Worm (Caenorhabditis elegans): ENCODE measurements around the gene T02G5.3.

Gene T02G5.3

DNA sequence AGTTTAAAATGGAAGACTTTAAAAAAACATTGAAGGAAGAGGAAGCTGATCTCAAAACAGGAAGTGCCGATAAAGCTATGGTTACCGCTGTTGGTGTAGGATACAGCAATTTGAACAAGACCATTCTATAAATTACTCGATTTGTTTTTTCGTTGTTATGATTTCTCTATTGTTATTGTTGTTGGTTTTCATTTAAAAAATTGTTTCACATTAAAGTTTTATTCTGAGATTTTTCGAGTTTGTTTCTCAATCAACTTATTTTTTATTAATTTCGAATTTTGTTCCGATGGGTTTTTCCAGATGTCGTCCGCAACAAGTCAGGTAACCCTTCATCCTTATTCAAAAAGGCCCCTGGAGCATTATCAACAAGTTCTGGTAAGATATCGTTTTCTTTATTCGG lies 41.4 kb upstream of the T02G5.3 start, which contains the start of gene ZK1127.12:
TSS of gene ZK1127.12 (plus strand) at position 301 of the 400 bp plus-strand sequence.
- TF ChIP-seq tbx-8 (GFP tag; optimal IDR thresholded peaks at IDR 0.05) (no peak), lsy-2 (tag; optimal IDR thresholded peaks at IDR 0.05) (no peak), nhr-28 (tag; optimal IDR thresholded peaks at IDR 0.05) (no peak), ztf-11 (tag; optimal IDR thresholded peaks at IDR 0.05) (no peak), unc-39 (tag; optimal IDR thresholded peaks at IDR 0.05) (no peak), cnd-1 (tag; optimal IDR thresholded peaks at IDR 0.05) (no peak), ceh-39 (tag; optimal IDR thresholded peaks at IDR 0.05) (no peak), sem-2 (GFP tag; optimal IDR thresholded peaks at IDR 0.05) (no peak)

- TF ChIP-seq ces-1 (GFP tag; optimal IDR thresholded peaks at IDR 0.05) (no peak), pha-4 (tag; optimal IDR thresholded peaks at IDR 0.05) (no peak), nhr-28 (tag; optimal IDR thresholded peaks at IDR 0.05) (no peak)
Observed at ce11 chrII:7053001-7053400, 40.2 kb upstream of the T02G5.3 start, which contains the start of gene ZK1127.13. TSS of gene ZK1127.13 (plus strand) at chrII:7053301.

ce11 chrII:7053649-7054048 lies 39.5 kb upstream of the T02G5.3 start, which contains the start of gene ZK1127.4:
TSS of gene ZK1127.4 (plus strand) at chrII:7053949.
- TF ChIP-seq pha-4 (tag; optimal IDR thresholded peaks at IDR 0.05) (no peak), blmp-1 (tag; optimal IDR thresholded peaks at IDR 0.05) (no peak), elt-1 (tag; optimal IDR thresholded peaks at IDR 0.05; ENCODE audit: borderline replicate concordance, insufficient read depth) (no peak), ceh-83 (GFP tag; optimal IDR thresholded peaks at IDR 0.05) (no peak), bed-3 (GFP tag; optimal IDR thresholded peaks at IDR 0.05) (no peak), ceh-43 (GFP tag; optimal IDR thresholded peaks at IDR 0.05) (no peak), lin-32 (GFP tag; optimal IDR thresholded peaks at IDR 0.05) (no peak), ham-2 (GFP tag; optimal IDR thresholded peaks at IDR 0.05) (no peak), elt-3 (tag; optimal IDR thresholded peaks at IDR 0.05) (no peak), sem-2 (GFP tag; optimal IDR thresholded peaks at IDR 0.05) (no peak)

DNA sequence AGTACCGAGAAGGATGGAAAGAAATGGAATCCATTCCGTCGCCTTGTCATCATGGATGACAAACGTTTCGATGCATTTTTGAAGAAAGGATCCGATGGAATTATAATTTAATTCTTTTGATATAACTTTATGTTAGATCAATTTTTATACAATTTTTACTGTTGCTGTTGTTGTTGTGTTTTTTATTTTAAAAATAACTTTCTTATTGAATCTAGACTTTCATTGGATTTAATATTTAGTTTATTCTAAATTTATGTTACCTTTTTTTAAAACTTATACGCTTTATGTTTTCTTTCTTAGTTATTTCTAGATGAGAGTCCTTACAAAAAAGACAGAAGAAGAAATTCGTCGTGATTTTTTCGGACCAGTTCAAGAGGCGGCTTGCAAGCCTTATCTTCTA lies 38.2 kb upstream of the T02G5.3 start, which contains the start of gene ZK1127.3:
TSS of gene ZK1127.3 (plus strand) at position 301 of the 400 bp plus-strand sequence.
- no peak for TF ChIP-seq bed-3 (GFP tag; optimal IDR thresholded peaks at IDR 0.05)
- no peak for TF ChIP-seq ces-1 (GFP tag; optimal IDR thresholded peaks at IDR 0.05)
- no peak for TF ChIP-seq sptf-1 (tag; optimal IDR thresholded peaks at IDR 0.05)
- no peak for TF ChIP-seq lin-13 (tag; optimal IDR thresholded peaks at IDR 0.05)
- no peak for TF ChIP-seq nhr-2 (tag; optimal IDR thresholded peaks at IDR 0.05)
- TF ChIP-seq nhr-12 (tag; optimal IDR thresholded peaks at IDR 0.05): no peak
- TF ChIP-seq lsy-2 (tag; optimal IDR thresholded peaks at IDR 0.05): no peak
- no peak for TF ChIP-seq mep-1 (tag; optimal IDR thresholded peaks at IDR 0.05)
- no peak for TF ChIP-seq zip-8 (tag; optimal IDR thresholded peaks at IDR 0.05)
- TF ChIP-seq ceh-83 (GFP tag; optimal IDR thresholded peaks at IDR 0.05): no peak
- no peak for TF ChIP-seq nhr-76 (tag; optimal IDR thresholded peaks at IDR 0.05)

DNA sequence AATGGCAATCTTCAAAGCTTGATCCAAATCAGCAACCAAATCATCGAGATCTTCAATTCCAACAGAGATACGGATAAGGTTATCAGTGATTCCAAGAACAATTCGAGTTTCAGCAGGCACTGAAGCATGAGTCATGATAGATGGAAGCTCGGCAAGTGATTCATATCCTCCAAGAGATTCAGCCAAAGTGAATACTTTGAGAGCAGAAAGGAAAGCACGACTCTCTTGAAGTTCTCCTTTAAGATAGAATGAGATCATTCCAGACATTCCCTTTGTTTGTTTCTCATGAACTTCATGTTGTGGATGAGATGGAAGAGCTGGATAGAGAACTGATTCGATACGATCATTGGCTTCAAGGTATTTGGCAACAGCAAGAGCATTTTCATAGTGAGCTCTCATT lies 36.9 kb upstream of the T02G5.3 start:
- TF ChIP-seq M03D4.4 (tag; optimal IDR thresholded peaks at IDR 0.05) (no peak), ham-2 (GFP tag; optimal IDR thresholded peaks at IDR 0.05) (no peak), unc-62 (GFP tag; optimal IDR thresholded peaks at IDR 0.05) (no peak), ztf-11 (tag; optimal IDR thresholded peaks at IDR 0.05) (no peak), mep-1 (tag; optimal IDR thresholded peaks at IDR 0.05) (no peak)

DNA sequence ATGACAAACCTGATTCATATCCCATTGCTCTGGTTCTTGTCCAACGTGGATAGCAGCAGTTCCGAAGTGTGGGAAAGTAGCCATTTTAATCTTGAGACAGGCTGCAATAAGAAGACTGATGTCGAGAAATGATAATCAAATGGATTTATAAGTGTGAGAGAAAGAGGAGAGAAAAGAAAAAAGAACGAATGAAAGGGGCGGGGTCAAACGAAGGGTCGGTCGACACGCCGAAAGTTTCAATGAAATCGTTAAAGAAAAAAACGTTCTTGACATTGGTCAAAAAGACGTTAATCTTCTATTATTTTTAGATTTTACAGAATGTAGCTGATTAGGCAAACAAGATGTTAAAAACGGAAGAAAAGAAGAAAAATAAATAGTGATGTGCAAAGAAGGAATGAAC lies 35.3 kb upstream of the T02G5.3 start, which contains the start of gene cth-2:
TSS of gene cth-2 (minus strand) at position 101 of the 400 bp plus-strand sequence.
- no peak for TF ChIP-seq ces-1 (GFP tag; optimal IDR thresholded peaks at IDR 0.05)
- TF ChIP-seq unc-62 (GFP tag; optimal IDR thresholded peaks at IDR 0.05): no peak
- no peak for TF ChIP-seq lin-13 (tag; optimal IDR thresholded peaks at IDR 0.05)
- TF ChIP-seq sem-2 (GFP tag; optimal IDR thresholded peaks at IDR 0.05): no peak
- TF ChIP-seq unc-39 (tag; optimal IDR thresholded peaks at IDR 0.05): no peak
- no peak for TF ChIP-seq nhr-12 (tag; optimal IDR thresholded peaks at IDR 0.05)

ce11 chrII:7059274-7059757 lies 33.9 kb upstream of the T02G5.3 start:
- TF ChIP-seq nhr-28 (tag; optimal IDR thresholded peaks at IDR 0.05): no peak
- TF ChIP-seq drap-1 (GFP tag; optimal IDR thresholded peaks at IDR 0.05): no peak
- TF ChIP-seq unc-62 (GFP tag; optimal IDR thresholded peaks at IDR 0.05): peak; percentile 8
- no peak for TF ChIP-seq tbx-8 (GFP tag; optimal IDR thresholded peaks at IDR 0.05)
- TF ChIP-seq elt-3 (tag; optimal IDR thresholded peaks at IDR 0.05): no peak
- TF ChIP-seq lsy-2 (tag; optimal IDR thresholded peaks at IDR 0.05): no peak
- TF ChIP-seq mep-1 (tag; optimal IDR thresholded peaks at IDR 0.05): no peak
- TF ChIP-seq unc-39 (tag; optimal IDR thresholded peaks at IDR 0.05): no peak
- peak; percentile 50 for TF ChIP-seq blmp-1 (tag; optimal IDR thresholded peaks at IDR 0.05)
- no peak for TF ChIP-seq nhr-237 (tag; optimal IDR thresholded peaks at IDR 0.05)
- no peak for TF ChIP-seq ham-2 (GFP tag; optimal IDR thresholded peaks at IDR 0.05)
- TF ChIP-seq sem-2 (GFP tag; optimal IDR thresholded peaks at IDR 0.05): no peak
- TF ChIP-seq hlh-1 (tag; optimal IDR thresholded peaks at IDR 0.05): peak; percentile 18
- no peak for TF ChIP-seq ceh-83 (GFP tag; optimal IDR thresholded peaks at IDR 0.05)
- no peak for TF ChIP-seq ztf-11 (tag; optimal IDR thresholded peaks at IDR 0.05)

Data from whole organism, mixed stage, embryonic.